Worm (Caenorhabditis elegans) whole organism, L2 larva: ENCODE measurements around the gene F18E9.7.

Experiments used
- C34F6.9 ChIP-seq: fragments of 150-350 bp; optimal IDR thresholded peaks from 2 replicates; lab custom pipeline; 2014; ENCODE audit warnings: missing biosample characterization, missing genetic modification characterization
- F13H6.1 ChIP-seq: sonication (generic microtip); optimal IDR thresholded peaks from 2 replicates; lab custom pipeline; 2016; ENCODE audit warnings: missing genetic modification characterization, missing compliant biosample characterization
- ZK546.5 ChIP-seq: sonication (generic microtip); optimal IDR thresholded peaks from 2 replicates; lab custom pipeline; 2017; ENCODE audit warnings: missing biosample characterization, missing genetic modification characterization
- aly-2 ChIP-seq: fragments of 150-350 bp; optimal IDR thresholded peaks from 2 replicates; lab custom pipeline; 2014; ENCODE audit warnings: missing biosample characterization, missing genetic modification characterization
- ama-1 ChIP-seq: fragments of 150-350 bp; optimal IDR thresholded peaks from 2 replicates; lab custom pipeline; 2018; ENCODE audit warnings: inconsistent platforms
- blmp-1 ChIP-seq: sonication (generic microtip); optimal IDR thresholded peaks from 2 replicates; lab custom pipeline; 2017; ENCODE audit warnings: missing genetic modification characterization, mild to moderate bottlenecking, missing compliant biosample characterization, antibody characterized with exemption, moderate library complexity; ENCODE audit not compliant: insufficient read depth
- ceh-16 ChIP-seq: fragments of 150-350 bp; optimal IDR thresholded peaks from 2 replicates; lab custom pipeline; 2014; ENCODE audit warnings: missing biosample characterization, missing genetic modification characterization
- crh-2 ChIP-seq: sonication (generic microtip); optimal IDR thresholded peaks from 2 replicates; lab custom pipeline; 2017; ENCODE audit warnings: missing biosample characterization, missing genetic modification characterization
- dmd-4 ChIP-seq: sonication (generic microtip); optimal IDR thresholded peaks from 2 replicates; lab custom pipeline; 2017; ENCODE audit warnings: missing biosample characterization, missing genetic modification characterization
- egl-27 ChIP-seq: sonication (generic microtip); optimal IDR thresholded peaks from 3 replicates; lab custom pipeline; 2017; ENCODE audit warnings: missing biosample characterization, missing genetic modification reagents, missing genetic modification characterization
- elt-1 ChIP-seq: fragments of 150-350 bp; optimal IDR thresholded peaks from 2 replicates; lab custom pipeline; 2014; ENCODE audit warnings: missing biosample characterization, missing genetic modification characterization
- fos-1 ChIP-seq: fragments of 150-350 bp; optimal IDR thresholded peaks from 2 replicates; lab custom pipeline; 2014; ENCODE audit warnings: missing biosample characterization, missing genetic modification characterization
- gmeb-1 ChIP-seq: fragments of 150-350 bp; optimal IDR thresholded peaks from 2 replicates; lab custom pipeline; 2014; ENCODE audit warnings: missing biosample characterization, missing genetic modification characterization
- lin-11 ChIP-seq: fragments of 150-350 bp; sonication (generic microtip); optimal IDR thresholded peaks from 2 replicates; lab custom pipeline; 2014; ENCODE audit warnings: missing biosample characterization, missing genetic modification characterization, inconsistent platforms, mixed read lengths
- mbf-1 ChIP-seq: sonication (generic microtip); optimal IDR thresholded peaks from 2 replicates; lab custom pipeline; 2017; ENCODE audit warnings: missing biosample characterization, missing genetic modification characterization
- mdl-1 ChIP-seq, 2 experiments: fragments of 150-350 bp in 1 of 2; sonication (generic microtip) in 1 of 2; optimal IDR thresholded peaks; 2 replicates each; lab custom pipeline; 2017; ENCODE audit warnings: missing biosample characterization in 2 of 2, missing genetic modification characterization in 2 of 2
- nhr-10 ChIP-seq: sonication (generic microtip); optimal IDR thresholded peaks from 2 replicates; lab custom pipeline; 2017; ENCODE audit warnings: missing biosample characterization, missing genetic modification characterization
- nhr-11 ChIP-seq: fragments of 150-350 bp; optimal IDR thresholded peaks from 2 replicates; lab custom pipeline; 2014; ENCODE audit warnings: missing biosample characterization, missing genetic modification characterization
- nhr-12 ChIP-seq: fragments of 150-350 bp; optimal IDR thresholded peaks from 2 replicates; lab custom pipeline; 2014; ENCODE audit warnings: missing biosample characterization, missing genetic modification characterization
- nhr-21 ChIP-seq: fragments of 150-350 bp; optimal IDR thresholded peaks from 2 replicates; lab custom pipeline; 2014; ENCODE audit warnings: missing biosample characterization, missing genetic modification characterization
- nhr-23 ChIP-seq: fragments of 150-350 bp; optimal IDR thresholded peaks from 2 replicates; lab custom pipeline; 2014; ENCODE audit warnings: missing biosample characterization, missing genetic modification reagents, missing genetic modification characterization
- nhr-237 ChIP-seq: fragments of 150-350 bp; optimal IDR thresholded peaks from 2 replicates; lab custom pipeline; 2014; ENCODE audit warnings: missing biosample characterization, missing genetic modification characterization
- nhr-25 ChIP-seq: fragments of 150-350 bp; sonication (generic microtip); optimal IDR thresholded peaks from 3 replicates; lab custom pipeline; 2014; ENCODE audit warnings: missing biosample characterization, missing genetic modification characterization
- nhr-77 ChIP-seq: fragments of 150-350 bp; optimal IDR thresholded peaks from 2 replicates; lab custom pipeline; 2014; ENCODE audit warnings: missing biosample characterization, missing genetic modification characterization
- peb-1 ChIP-seq: fragments of 150-350 bp; optimal IDR thresholded peaks from 2 replicates; lab custom pipeline; 2014; ENCODE audit warnings: missing biosample characterization, missing genetic modification characterization
- skn-1 ChIP-seq: sonication (generic microtip); optimal IDR thresholded peaks from 2 replicates; lab custom pipeline; 2017; ENCODE audit warnings: missing biosample characterization, missing genetic modification characterization
- sma-3 ChIP-seq: sonication (generic microtip); optimal IDR thresholded peaks from 2 replicates; lab custom pipeline; 2016; ENCODE audit warnings: missing genetic modification reagents, missing genetic modification characterization, missing compliant biosample characterization
- sma-9 ChIP-seq, 2 experiments: fragments of 150-350 bp in 1 of 2; sonication (generic microtip) in 1 of 2; optimal IDR thresholded peaks; 2 replicates each; lab custom pipeline; 2014 to 2016; ENCODE audit warnings: missing genetic modification characterization in 2 of 2, mild to moderate bottlenecking in 1 of 2, missing biosample characterization in 1 of 2, missing compliant biosample characterization in 1 of 2, missing genetic modification reagents in 1 of 2, moderate library complexity in 1 of 2
- zag-1 ChIP-seq: fragments of 150-350 bp; optimal IDR thresholded peaks from 2 replicates; lab custom pipeline; 2014; ENCODE audit warnings: missing biosample characterization, missing genetic modification characterization
- ztf-1 ChIP-seq: fragments of 200-800 bp; sonication (Bioruptor generic); conservative IDR thresholded peaks from 2 replicates; pipeline ENCODE4 v1.3.6; 2022; ENCODE audit warnings: missing genetic modification characterization, missing compliant biosample characterization
- ztf-11 ChIP-seq: sonication (generic microtip); optimal IDR thresholded peaks from 2 replicates; lab custom pipeline; 2017; ENCODE audit warnings: missing biosample characterization, missing genetic modification characterization

The F18E9.7 gene

ce11 chrX:8599725-8600124 is 2.2 kb upstream of the F18E9.7 start:
- TF ChIP-seq zag-1 (tag; lab: Kevin White, UChicago) (no peak), F13H6.1 (tag; lab: Kevin White, UChicago) (no peak), nhr-23 (tag; lab: Kevin White, UChicago) (no peak)
- TF ChIP-seq, all 48 proteins: peak for 0

ce11 chrX:8598491-8598890 is 944 bp upstream of the F18E9.7 start:
- no peak for TF ChIP-seq C34F6.9 (tag; lab: Kevin White, UChicago)
- TF ChIP-seq ZK546.5 (tag; lab: Kevin White, UChicago), result no peak
- TF ChIP-seq mdl-1 (tag; optimal IDR thresholded peaks at IDR 0.05; lab: Kevin White, UChicago), result no peak
- no peak for TF ChIP-seq aly-2 (tag; lab: Kevin White, UChicago)

ce11 chrX:8592881-8593280 is 4.7 kb downstream of the F18E9.7 start, which contains the start of gene nlp-7:
Gene nlp-7 (plus strand): TSS chrX:8593181.
- TF ChIP-seq F13H6.1 (tag; lab: Kevin White, UChicago) (no peak), ceh-16 (tag; lab: Kevin White, UChicago) (no peak), nhr-77 (tag; lab: Kevin White, UChicago) (no peak), blmp-1 (tag; lab: Kevin White, UChicago) (no peak), ama-1 (no peak), mbf-1 (tag; lab: Kevin White, UChicago) (no peak), egl-27 (tag; lab: Kevin White, UChicago) (no peak), nhr-11 (tag; lab: Kevin White, UChicago) (no peak), dmd-4 (tag; lab: Kevin White, UChicago) (no peak), gmeb-1 (tag; lab: Kevin White, UChicago) (no peak), aly-2 (tag; lab: Kevin White, UChicago) (no peak), ztf-1 (no peak), fos-1 (no peak), nhr-23 (tag; lab: Kevin White, UChicago) (no peak), ZK546.5 (tag; lab: Kevin White, UChicago) (no peak), lin-11 (tag; lab: Kevin White, UChicago) (no peak), nhr-10 (tag; lab: Kevin White, UChicago) (no peak), sma-9 (GFP tag; optimal IDR thresholded peaks at IDR 0.05; lab: Kevin White, UChicago) (no peak), sma-9 (tag; optimal IDR thresholded peaks at IDR 0.05; lab: Kevin White, UChicago) (no peak), nhr-21 (tag; lab: Kevin White, UChicago) (no peak), sma-3 (GFP tag; lab: Kevin White, UChicago) (no peak)

ce11 chrX:8585837-8586236 is 11.7 kb downstream of the F18E9.7 start, which contains the start of gene F18E9.3:
Gene F18E9.3 (plus strand): TSS chrX:8586147.
- TF ChIP-seq nhr-25 (tag; lab: Kevin White, UChicago), result peak; percentile 51
- no peak for TF ChIP-seq fos-1
- no peak for TF ChIP-seq nhr-12 (tag; lab: Kevin White, UChicago)
- no peak for TF ChIP-seq elt-1
- TF ChIP-seq crh-2 (tag; lab: Kevin White, UChicago), result no peak
- TF ChIP-seq zag-1 (tag; lab: Kevin White, UChicago), result no peak
- TF ChIP-seq, all 48 proteins: peak for 1

- no peak for TF ChIP-seq peb-1 (tag; lab: Kevin White, UChicago)
- no peak for TF ChIP-seq fos-1
- TF ChIP-seq sma-9 (GFP tag; optimal IDR thresholded peaks at IDR 0.05; lab: Kevin White, UChicago), result peak; percentile 19
- TF ChIP-seq sma-9 (tag; optimal IDR thresholded peaks at IDR 0.05; lab: Kevin White, UChicago), result no peak
- TF ChIP-seq nhr-25 (tag; lab: Kevin White, UChicago), result peak; percentile 66
- TF ChIP-seq crh-2 (tag; lab: Kevin White, UChicago), result peak; percentile 17
- peak; percentile 49 for TF ChIP-seq blmp-1 (tag; lab: Kevin White, UChicago)
Measured at ce11 chrX:8584825-8585384, 12.6 kb downstream of the F18E9.7 start.

- TF ChIP-seq peb-1 (tag; lab: Kevin White, UChicago) (no peak), skn-1 (tag; lab: Kevin White, UChicago) (no peak), ztf-11 (no peak), nhr-23 (tag; lab: Kevin White, UChicago) (no peak), dmd-4 (tag; lab: Kevin White, UChicago) (no peak), nhr-237 (tag; lab: Kevin White, UChicago) (no peak), mbf-1 (tag; lab: Kevin White, UChicago) (no peak), nhr-12 (tag; lab: Kevin White, UChicago) (no peak), blmp-1 (tag; lab: Kevin White, UChicago) (peak; percentile 65)
Measured at ce11 chrX:8582767-8583360, 14.7 kb downstream of the F18E9.7 start.
